Worm (Caenorhabditis elegans) whole organism, L4 larva: ENCODE data around the gene irld-34.

Experiments used
- ceh-82 ChIP-seq: sonication (generic microtip); optimal IDR thresholded peaks from 2 replicates; lab custom pipeline; 2017; ENCODE audit warnings: missing biosample characterization, missing genetic modification characterization
- mdl-1 ChIP-seq, 2 experiments: fragments of 150-350 bp in 1 of 2; sonication (generic microtip) in 1 of 2; optimal IDR thresholded peaks; 2 replicates each; lab custom pipeline; 2014 to 2017; ENCODE audit warnings: missing biosample characterization in 2 of 2, missing genetic modification characterization in 2 of 2

DNA sequence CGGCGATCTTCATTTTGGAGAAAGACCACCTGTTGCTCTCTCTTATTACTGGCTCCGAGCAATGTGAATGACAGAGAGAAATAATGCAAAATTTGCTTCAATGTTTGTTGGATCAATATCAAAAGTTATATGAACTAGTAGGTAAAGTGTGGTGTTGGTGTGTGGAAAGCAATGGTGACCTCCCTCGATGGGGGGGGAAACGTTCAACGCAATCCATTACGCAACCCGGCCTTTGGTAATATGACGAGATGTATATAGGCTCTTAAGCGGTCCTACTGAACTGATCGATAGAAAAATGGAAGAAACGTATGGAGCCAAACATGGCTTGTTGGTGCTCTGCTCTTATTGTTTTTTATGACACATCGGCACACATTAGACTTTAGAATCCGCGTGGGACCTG is 45.1 kb upstream of the irld-34 start:
- TF ChIP-seq mdl-1 (tag; optimal IDR thresholded peaks at IDR 0.05; lab: Kevin White, UChicago) (no peak), ceh-82 (tag; lab: Kevin White, UChicago) (no peak)
